Fruit fly (Drosophila melanogaster) whole organism, prepupa: Measurements from ENCODE around the gene CG32755.

Source experiments
- Blimp-1 ChIP-seq: fragments of 200-800 bp; sonication (Bioruptor generic); optimal IDR thresholded peaks from 3 replicates; lab custom pipeline; 2017; ENCODE audit warnings: missing biosample characterization, missing genetic modification characterization, mild to moderate bottlenecking, moderate library complexity, missing genetic modification reagents
- CG10631 ChIP-seq: fragments of 200-800 bp; sonication (Bioruptor generic); optimal IDR thresholded peaks from 2 replicates; lab custom pipeline; 2016; ENCODE audit warnings: missing biosample characterization, missing genetic modification characterization
- CG10669 ChIP-seq: fragments of 200-800 bp; sonication (Bioruptor generic); optimal IDR thresholded peaks from 3 replicates; lab custom pipeline; 2018; ENCODE audit warnings: missing biosample characterization, mild to moderate bottlenecking, missing genetic modification characterization, moderate library complexity
- CG11294 ChIP-seq: fragments of 200-800 bp; sonication (Bioruptor generic); IDR thresholded peaks from 2 replicates; pipeline ENCODE4 v1.3.6; 2022; ENCODE audit warnings: missing biosample characterization, missing genetic modification characterization
- CG15336 ChIP-seq: fragments of 200-800 bp; sonication (Bioruptor generic); IDR thresholded peaks from 2 replicates; pipeline ENCODE4 v1.3.6; 2022; ENCODE audit warnings: missing biosample characterization, missing genetic modification characterization
- CG1621 ChIP-seq: fragments of 200-800 bp; sonication (Bioruptor generic); optimal IDR thresholded peaks from 3 replicates; lab custom pipeline; 2018; ENCODE audit warnings: missing biosample characterization, mild to moderate bottlenecking, missing genetic modification characterization
- CG16779 ChIP-seq: fragments of 200-800 bp; sonication (Bioruptor generic); optimal IDR thresholded peaks from 3 replicates; lab custom pipeline; 2017; ENCODE audit warnings: missing biosample characterization, mild to moderate bottlenecking, missing genetic modification characterization
- CG32006 ChIP-seq: fragments of 200-800 bp; sonication (Bioruptor generic); optimal IDR thresholded peaks from 3 replicates; lab custom pipeline; 2017; ENCODE audit warnings: missing biosample characterization, mild to moderate bottlenecking, missing genetic modification characterization
- CG34406 ChIP-seq: fragments of 200-800 bp; sonication (Bioruptor generic); optimal IDR thresholded peaks from 3 replicates; lab custom pipeline; 2016; ENCODE audit warnings: missing biosample characterization, missing genetic modification characterization
- CG3919 ChIP-seq: fragments of 200-800 bp; sonication (Bioruptor generic); optimal IDR thresholded peaks from 3 replicates; lab custom pipeline; 2016; ENCODE audit warnings: missing biosample characterization, missing genetic modification characterization
- CG4318 ChIP-seq: fragments of 200-800 bp; sonication (Bioruptor generic); optimal IDR thresholded peaks from 3 replicates; lab custom pipeline; 2017; ENCODE audit warnings: missing biosample characterization, mild to moderate bottlenecking, missing genetic modification characterization
- CG6163 ChIP-seq: fragments of 200-800 bp; sonication (Bioruptor generic); IDR thresholded peaks from 3 replicates; pipeline ENCODE4 v1.3.6; 2022; ENCODE audit warnings: missing biosample characterization, missing genetic modification characterization
- CG6276 ChIP-seq: fragments of 200-800 bp; sonication (Bioruptor generic); optimal IDR thresholded peaks from 2 replicates; lab custom pipeline; 2017; ENCODE audit warnings: missing biosample characterization, mild to moderate bottlenecking, missing genetic modification characterization
- CG6792 ChIP-seq: fragments of 200-800 bp; sonication (Bioruptor generic); optimal IDR thresholded peaks from 3 replicates; lab custom pipeline; 2016; ENCODE audit warnings: missing biosample characterization, missing genetic modification characterization
- CG6808 ChIP-seq: fragments of 200-800 bp; sonication (Bioruptor generic); optimal IDR thresholded peaks from 3 replicates; lab custom pipeline; 2017; ENCODE audit warnings: missing biosample characterization, missing genetic modification characterization, mild to moderate bottlenecking, moderate library complexity, missing genetic modification reagents
- CG6854 ChIP-seq: fragments of 200-800 bp; sonication (Bioruptor generic); optimal IDR thresholded peaks from 2 replicates; lab custom pipeline; 2017; ENCODE audit warnings: missing biosample characterization, mild to moderate bottlenecking, missing genetic modification characterization
- CG8119 ChIP-seq: fragments of 200-800 bp; sonication (Bioruptor generic); IDR thresholded peaks from 3 replicates; pipeline ENCODE4 v1.3.6; 2022; ENCODE audit warnings: missing biosample characterization, missing genetic modification characterization
- CG8319 ChIP-seq: fragments of 200-800 bp; sonication (Bioruptor generic); optimal IDR thresholded peaks from 3 replicates; lab custom pipeline; 2016; ENCODE audit warnings: missing biosample characterization, missing genetic modification characterization
- Eip75B ChIP-seq: fragments of 200-800 bp; sonication (Bioruptor generic); optimal IDR thresholded peaks from 3 replicates; lab custom pipeline; 2016; ENCODE audit warnings: missing biosample characterization, missing genetic modification characterization
- Eip78C ChIP-seq: fragments of 200-800 bp; sonication (Bioruptor generic); peaks from one replicate; lab custom pipeline; 2016; ENCODE audit warnings: missing biosample characterization, missing genetic modification characterization
- Eip93F ChIP-seq: fragments of 200-800 bp; sonication (Bioruptor generic); optimal IDR thresholded peaks from 2 replicates; lab custom pipeline; 2016; ENCODE audit warnings: missing biosample characterization, mild to moderate bottlenecking, missing genetic modification characterization
- Ets21C ChIP-seq: fragments of 200-800 bp; sonication (Bioruptor generic); optimal IDR thresholded peaks from 3 replicates; lab custom pipeline; 2016; ENCODE audit warnings: missing biosample characterization, missing genetic modification characterization
- Ets96B ChIP-seq: fragments of 200-800 bp; optimal IDR thresholded peaks from 2 replicates; lab custom pipeline; 2019; ENCODE audit warnings: missing biosample characterization, mild to moderate bottlenecking, missing genetic modification characterization, moderate library complexity
- Gug ChIP-seq: fragments of 200-800 bp; sonication (Bioruptor generic); IDR thresholded peaks from 2 replicates; pipeline ENCODE4 v1.3.6; 2022; ENCODE audit warnings: missing biosample characterization, missing genetic modification characterization
- Hr39 ChIP-seq: fragments of 200-800 bp; sonication (Bioruptor generic); optimal IDR thresholded peaks from 2 replicates; lab custom pipeline; 2016; ENCODE audit warnings: missing biosample characterization, missing genetic modification characterization
- Hr4 ChIP-seq: fragments of 200-800 bp; sonication (Bioruptor generic); optimal IDR thresholded peaks from 3 replicates; lab custom pipeline; 2016; ENCODE audit warnings: missing biosample characterization, missing genetic modification characterization
- Lpt ChIP-seq: fragments of 200-800 bp; sonication (Bioruptor generic); optimal IDR thresholded peaks from 3 replicates; lab custom pipeline; 2016; ENCODE audit warnings: missing biosample characterization, missing genetic modification characterization
- Met ChIP-seq: fragments of 200-800 bp; sonication (Bioruptor generic); optimal IDR thresholded peaks from 3 replicates; lab custom pipeline; 2016; ENCODE audit warnings: missing biosample characterization, missing genetic modification characterization
- OdsH ChIP-seq: fragments of 200-800 bp; sonication (Bioruptor generic); optimal IDR thresholded peaks from 3 replicates; lab custom pipeline; 2016; ENCODE audit warnings: missing biosample characterization, missing genetic modification characterization
- Sox102F ChIP-seq: fragments of 200-800 bp; sonication (Bioruptor generic); optimal IDR thresholded peaks from 2 replicates; lab custom pipeline; 2016; ENCODE audit warnings: missing biosample characterization, mild to moderate bottlenecking, missing genetic modification characterization
- Sox14 ChIP-seq: fragments of 200-800 bp; sonication (Bioruptor generic); optimal IDR thresholded peaks from 3 replicates; lab custom pipeline; 2016; ENCODE audit warnings: missing biosample characterization, missing genetic modification characterization
- Sox15 ChIP-seq: fragments of 200-800 bp; sonication (Bioruptor generic); optimal IDR thresholded peaks from 3 replicates; lab custom pipeline; 2016; ENCODE audit warnings: missing biosample characterization, missing genetic modification characterization
- achi ChIP-seq: fragments of 200-800 bp; sonication (Bioruptor generic); optimal IDR thresholded peaks from 3 replicates; lab custom pipeline; 2016; ENCODE audit warnings: missing biosample characterization, missing genetic modification characterization
- acj6 ChIP-seq: fragments of 200-800 bp; sonication (Bioruptor generic); optimal IDR thresholded peaks from 3 replicates; lab custom pipeline; 2016; ENCODE audit warnings: missing biosample characterization, missing genetic modification characterization
- cyc ChIP-seq: fragments of 200-800 bp; sonication (Bioruptor generic); optimal IDR thresholded peaks from 3 replicates; lab custom pipeline; 2016; ENCODE audit warnings: missing biosample characterization, missing genetic modification characterization
- dac ChIP-seq: fragments of 200-800 bp; sonication (Bioruptor generic); optimal IDR thresholded peaks from 2 replicates; lab custom pipeline; 2017; ENCODE audit warnings: missing biosample characterization, mild to moderate bottlenecking, missing genetic modification characterization
- dsx ChIP-seq: fragments of 200-800 bp; optimal IDR thresholded peaks from 3 replicates; lab custom pipeline; 2019; ENCODE audit warnings: missing biosample characterization, mild to moderate bottlenecking, missing genetic modification characterization, moderate library complexity; ENCODE audit not compliant: poor library complexity, severe bottlenecking
- eg ChIP-seq: fragments of 200-800 bp; sonication (Bioruptor generic); IDR thresholded peaks from 3 replicates; pipeline ENCODE4 v1.3.6; 2022; ENCODE audit warnings: missing biosample characterization, missing genetic modification characterization
- esn ChIP-seq: fragments of 200-800 bp; sonication (Bioruptor generic); optimal IDR thresholded peaks from 2 replicates; lab custom pipeline; 2016; ENCODE audit warnings: missing biosample characterization, mild to moderate bottlenecking, missing genetic modification characterization, moderate library complexity
- fd59A ChIP-seq: fragments of 200-800 bp; sonication (Bioruptor generic); optimal IDR thresholded peaks from 2 replicates; lab custom pipeline; 2017; ENCODE audit warnings: missing biosample characterization, mild to moderate bottlenecking, missing genetic modification characterization, missing genetic modification reagents
- fd85E ChIP-seq: fragments of 200-800 bp; sonication (Bioruptor generic); optimal IDR thresholded peaks from 3 replicates; lab custom pipeline; 2016; ENCODE audit warnings: missing biosample characterization, missing genetic modification characterization
- fkh ChIP-seq: fragments of 200-800 bp; sonication (Bioruptor generic); optimal IDR thresholded peaks from 3 replicates; lab custom pipeline; 2017; ENCODE audit warnings: missing biosample characterization, mild to moderate bottlenecking, missing genetic modification characterization, moderate library complexity
- pdm3 ChIP-seq: fragments of 200-800 bp; sonication (Bioruptor generic); optimal IDR thresholded peaks from 3 replicates; lab custom pipeline; 2016; ENCODE audit warnings: missing biosample characterization, missing genetic modification characterization
- ss ChIP-seq, 2 experiments: fragments of 200-800 bp; sonication (Bioruptor generic); optimal IDR thresholded peaks; 2 replicates in 1 of 2; 3 replicates in 1 of 2; lab custom pipeline; 2017 to 2018; ENCODE audit warnings: mild to moderate bottlenecking in 2 of 2, missing biosample characterization in 2 of 2, missing genetic modification characterization in 2 of 2, moderate library complexity in 1 of 2
- svp ChIP-seq: fragments of 200-800 bp; sonication (Bioruptor generic); peaks from one replicate; lab custom pipeline; 2016; ENCODE audit warnings: missing biosample characterization, missing genetic modification characterization
- topi ChIP-seq: fragments of 200-800 bp; sonication (Bioruptor generic); optimal IDR thresholded peaks from 3 replicates; lab custom pipeline; 2016; ENCODE audit warnings: missing biosample characterization, missing genetic modification characterization
- vri ChIP-seq: fragments of 200-800 bp; sonication (Bioruptor generic); optimal IDR thresholded peaks from 3 replicates; lab custom pipeline; 2016; ENCODE audit warnings: missing biosample characterization, mild to moderate bottlenecking, missing genetic modification characterization

Gene CG32755

DNA sequence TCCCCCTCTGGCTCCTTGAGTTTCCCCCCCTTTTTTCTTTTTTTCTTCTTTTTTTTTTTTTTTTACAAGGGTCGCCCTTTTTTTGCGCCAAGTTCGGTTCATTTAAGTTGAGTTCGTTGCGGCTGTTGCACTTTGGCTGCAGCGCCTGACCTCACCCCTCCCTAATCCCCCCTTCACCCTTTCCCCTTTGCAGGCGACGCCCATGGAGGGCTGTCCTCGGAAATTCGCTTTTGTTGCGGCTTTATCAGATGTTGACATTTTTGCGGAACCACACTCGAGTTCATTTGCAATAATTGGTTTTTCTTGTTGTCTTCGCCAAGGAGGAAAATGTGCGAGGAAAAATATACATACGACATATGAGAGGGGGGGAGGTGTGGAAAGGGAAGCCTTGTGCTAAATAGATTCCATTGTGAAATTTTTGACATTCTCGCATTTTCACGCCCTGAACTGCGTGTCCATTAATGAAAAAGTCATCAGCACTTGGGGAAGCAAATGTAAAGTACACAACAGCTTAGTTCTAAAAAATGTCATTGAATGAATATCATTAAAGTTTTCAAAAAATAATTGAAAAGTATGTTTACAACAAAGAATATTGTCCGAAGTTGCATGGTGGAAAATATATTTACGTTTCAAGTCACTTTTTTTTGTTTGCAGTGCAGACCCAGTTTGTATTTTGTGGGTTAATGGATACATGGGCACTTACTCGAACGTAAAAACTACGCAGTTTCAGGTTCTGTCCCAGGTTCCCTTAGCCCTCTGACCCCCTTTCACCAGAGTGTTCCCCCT lies 24.5 kb downstream of the CG32755 start (continued):
- TF ChIP-seq Lpt (no peak), cyc (no peak), fd85E (GFP tag; lab: Kevin White, UChicago) (no peak), CG6163 (GFP tag; lab: Robert Waterston, UW) (peak; percentile 56; the same call in 2 of the 3 replicates), topi (GFP tag; lab: Kevin White, UChicago) (no peak), Eip75B (peak; percentile 11), OdsH (GFP tag; lab: Kevin White, UChicago) (peak; percentile 13), Sox15 (GFP tag; lab: Kevin White, UChicago) (no peak), CG6792 (GFP tag; lab: Kevin White, UChicago) (peak; percentile 16), Gug (GFP tag; lab: Robert Waterston, UW) (no peak), acj6 (peak; percentile 26), Ets96B (tag; lab: Kevin White, UChicago) (peak; percentile 45), dsx (GFP tag; lab: Kevin White, UChicago) (peak; percentile 25), CG6854 (no peak), fd59A (no peak), CG15336 (GFP tag; lab: Robert Waterston, UW) (peak; percentile 50), svp (GFP tag; lab: Kevin White, UChicago) (peak; percentile 65), vri (GFP tag; lab: Kevin White, UChicago) (no peak), CG16779 (tag; lab: Kevin White, UChicago) (no peak), CG4318 (GFP tag; lab: Kevin White, UChicago) (no peak), Eip78C (GFP tag; lab: Kevin White, UChicago) (peak; percentile 92), CG10669 (GFP tag; lab: Kevin White, UChicago) (peak; percentile 43), Blimp-1 (no peak), esn (GFP tag; lab: Kevin White, UChicago) (no peak), CG8119 (GFP tag; lab: Robert Waterston, UW) (peak; percentile 50; the same call in 2 of the 3 replicates)
- TF ChIP-seq, all 60 proteins: peak for 21

DNA sequence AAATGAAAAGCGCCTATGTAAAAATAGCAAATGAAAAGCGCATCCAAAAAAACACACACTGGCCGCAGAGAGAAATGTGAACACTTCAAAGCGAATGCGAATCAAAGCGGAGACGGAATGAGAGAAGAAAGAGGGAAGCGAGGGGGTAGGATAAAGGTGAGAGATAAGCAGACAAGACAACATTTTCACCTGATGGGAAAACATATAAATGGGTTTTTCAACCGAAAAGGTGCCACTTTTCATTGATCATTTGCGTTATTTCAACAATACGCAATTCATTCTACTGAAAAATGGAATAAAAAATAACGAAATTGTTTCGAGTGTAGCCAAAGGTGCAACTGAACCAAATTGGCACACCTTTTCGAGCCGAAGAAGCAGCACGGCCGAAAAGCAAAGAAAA lies 27.1 kb downstream of the CG32755 start:
- no peak for TF ChIP-seq CG6276 (GFP tag; lab: Kevin White, UChicago)
- no peak for TF ChIP-seq Eip93F
- no peak for TF ChIP-seq Ets96B (tag; lab: Kevin White, UChicago)
- TF ChIP-seq CG8119 (GFP tag; lab: Robert Waterston, UW) = peak; percentile 56; the same call in 2 of the 3 replicates
- TF ChIP-seq CG8319 = no peak
- no peak for TF ChIP-seq achi
- TF ChIP-seq CG6854 = no peak
- TF ChIP-seq Hr4 (GFP tag; lab: Kevin White, UChicago) = peak; percentile 40
- TF ChIP-seq CG6808 (GFP tag; lab: Kevin White, UChicago) = no peak
- TF ChIP-seq CG1621 (tag; lab: Kevin White, UChicago) = no peak
- TF ChIP-seq Sox14 (GFP tag; lab: Kevin White, UChicago) = no peak
- peak; percentile 38 for TF ChIP-seq svp (GFP tag; lab: Kevin White, UChicago)
- TF ChIP-seq CG10631 (GFP tag; lab: Kevin White, UChicago) = no peak
- no peak for TF ChIP-seq CG3919
- peak; percentile 57 for TF ChIP-seq eg (GFP tag; lab: Robert Waterston, UW)
- TF ChIP-seq dac (GFP tag; lab: Kevin White, UChicago) = peak; percentile 29
- TF ChIP-seq fkh (GFP tag; lab: Kevin White, UChicago) = no peak
- TF ChIP-seq CG11294 (GFP tag; lab: Robert Waterston, UW) = no peak
- no peak for TF ChIP-seq CG34406 (GFP tag; lab: Kevin White, UChicago)
- TF ChIP-seq CG6163 (GFP tag; lab: Robert Waterston, UW) = peak; percentile 59
- TF ChIP-seq CG32006 (GFP tag; lab: Kevin White, UChicago) = peak; percentile 48
- no peak for TF ChIP-seq topi (GFP tag; lab: Kevin White, UChicago)
- no peak for TF ChIP-seq Met (GFP tag; lab: Kevin White, UChicago)
- TF ChIP-seq ss (GFP tag; optimal IDR thresholded peaks at IDR 0.05; lab: Kevin White, UChicago) = no peak
- TF ChIP-seq Hr39 (GFP tag; lab: Kevin White, UChicago) = no peak
- TF ChIP-seq Ets21C (GFP tag; lab: Kevin White, UChicago) = no peak
- TF ChIP-seq Eip78C (GFP tag; lab: Kevin White, UChicago) = peak; percentile 54
- no peak for TF ChIP-seq Sox102F (GFP tag; lab: Kevin White, UChicago)
- TF ChIP-seq dsx (GFP tag; lab: Kevin White, UChicago) = no peak
- TF ChIP-seq CG16779 (tag; lab: Kevin White, UChicago) = no peak
- TF ChIP-seq Blimp-1 = no peak
- TF ChIP-seq CG4318 (GFP tag; lab: Kevin White, UChicago) = peak; percentile 29
- no peak for TF ChIP-seq CG6792 (GFP tag; lab: Kevin White, UChicago)
- no peak for TF ChIP-seq Sox15 (GFP tag; lab: Kevin White, UChicago)
- no peak for TF ChIP-seq pdm3 (GFP tag; lab: Kevin White, UChicago)
- TF ChIP-seq Lpt = no peak
- no peak for TF ChIP-seq vri (GFP tag; lab: Kevin White, UChicago)
- no peak for TF ChIP-seq fd85E (GFP tag; lab: Kevin White, UChicago)
